Fruit fly (Drosophila melanogaster) whole organism: ENCODE results near the gene CG9915.

ENCODE experiments used
- CG8478 ChIP-seq: fragments of >200 bp; optimal IDR thresholded peaks from 2 replicates; lab custom pipeline; 2018; ENCODE audit warnings: inconsistent platforms
- Dll ChIP-seq: fragments of >200 bp; optimal IDR thresholded peaks from 2 replicates; lab custom pipeline; 2017
- psq ChIP-seq: fragments of >200 bp; optimal IDR thresholded peaks from 2 replicates; lab custom pipeline; 2017
- usp ChIP-seq: fragments of >200 bp; optimal IDR thresholded peaks from 2 replicates; lab custom pipeline; 2017; ENCODE audit warnings: missing biosample characterization, missing genetic modification characterization, mixed read lengths

dm6 chrX:16334251-16334860 is 21.4 kb upstream of the CG9915 start:
- no peak for TF ChIP-seq usp (GFP tag; lab: Kevin White, UChicago)
- TF ChIP-seq psq (lab: Kevin White, UChicago) = no peak
- TF ChIP-seq CG8478 (lab: Kevin White, UChicago) = no peak
- TF ChIP-seq Dll (lab: Kevin White, UChicago) = no peak
